Worm (Caenorhabditis elegans) whole organism, mixed stage, embryonic: ENCODE measurements around the gene fipr-13.

ENCODE experiments used
- M03D4.4 ChIP-seq: sonication (generic microtip); optimal IDR thresholded peaks from 2 replicates; lab custom pipeline; 2017; ENCODE audit warnings: mild to moderate bottlenecking, missing genetic modification characterization, missing compliant biosample characterization
- bed-3 ChIP-seq: fragments of 200-800 bp; sonication (Bioruptor generic); optimal IDR thresholded peaks from 3 replicates; lab custom pipeline; 2018; ENCODE audit warnings: mild to moderate bottlenecking, missing genetic modification characterization, moderate library complexity, missing compliant biosample characterization
- blmp-1 ChIP-seq: fragments of 150-350 bp; optimal IDR thresholded peaks from 2 replicates; lab custom pipeline; 2014; ENCODE audit warnings: missing biosample characterization, missing genetic modification characterization
- ceh-39 ChIP-seq: fragments of 150-350 bp; optimal IDR thresholded peaks from 2 replicates; lab custom pipeline; 2014; ENCODE audit warnings: missing biosample characterization, missing genetic modification characterization
- ceh-43 ChIP-seq: fragments of 200-800 bp; sonication (Bioruptor generic); optimal IDR thresholded peaks from 2 replicates; lab custom pipeline; 2018; ENCODE audit warnings: mild to moderate bottlenecking, missing genetic modification characterization, moderate library complexity, missing compliant biosample characterization
- ceh-83 ChIP-seq: fragments of 200-800 bp; sonication (Bioruptor generic); optimal IDR thresholded peaks from 2 replicates; lab custom pipeline; 2018; ENCODE audit warnings: mild to moderate bottlenecking, missing genetic modification characterization, missing compliant biosample characterization
- ces-1 ChIP-seq: fragments of 150-350 bp; optimal IDR thresholded peaks from 2 replicates; lab custom pipeline; 2014; ENCODE audit warnings: missing biosample characterization, missing genetic modification reagents, missing genetic modification characterization
- cnd-1 ChIP-seq: fragments of 200-800 bp; sonication (Bioruptor generic); optimal IDR thresholded peaks from 2 replicates; lab custom pipeline; 2018; ENCODE audit warnings: mild to moderate bottlenecking, missing genetic modification characterization, missing compliant biosample characterization
- drap-1 ChIP-seq: fragments of 200-800 bp; sonication (Bioruptor generic); optimal IDR thresholded peaks from 3 replicates; lab custom pipeline; 2018; ENCODE audit warnings: mild to moderate bottlenecking, missing genetic modification characterization, missing compliant biosample characterization
- elt-1 ChIP-seq: sonication (generic microtip); optimal IDR thresholded peaks from 2 replicates; lab custom pipeline; 2017; ENCODE audit warnings: missing genetic modification characterization, mild to moderate bottlenecking, missing compliant biosample characterization, antibody characterized with exemption, moderate library complexity, borderline replicate concordance; ENCODE audit not compliant: insufficient read depth
- elt-3 ChIP-seq: fragments of 150-350 bp; optimal IDR thresholded peaks from 2 replicates; lab custom pipeline; 2014; ENCODE audit warnings: missing biosample characterization, missing genetic modification characterization
- flh-1 ChIP-seq: fragments of 200-800 bp; sonication (Bioruptor generic); optimal IDR thresholded peaks from 2 replicates; lab custom pipeline; 2018; ENCODE audit warnings: mild to moderate bottlenecking, missing genetic modification characterization, moderate library complexity, missing compliant biosample characterization
- ham-2 ChIP-seq: fragments of 200-800 bp; sonication (Bioruptor generic); optimal IDR thresholded peaks from 2 replicates; lab custom pipeline; 2018; ENCODE audit warnings: mild to moderate bottlenecking, missing genetic modification characterization, missing compliant biosample characterization
- hlh-1 ChIP-seq: fragments of 150-350 bp; optimal IDR thresholded peaks from 2 replicates; lab custom pipeline; 2014; ENCODE audit warnings: missing biosample characterization, missing genetic modification reagents, missing genetic modification characterization
- lin-13 ChIP-seq: fragments of 150-350 bp; optimal IDR thresholded peaks from 2 replicates; lab custom pipeline; 2014; ENCODE audit warnings: missing biosample characterization, missing genetic modification characterization
- lin-32 ChIP-seq: fragments of 200-800 bp; sonication (Bioruptor generic); optimal IDR thresholded peaks from 2 replicates; lab custom pipeline; 2018; ENCODE audit warnings: mild to moderate bottlenecking, missing genetic modification characterization, missing compliant biosample characterization
- lsy-2 ChIP-seq: fragments of 150-350 bp; optimal IDR thresholded peaks from 2 replicates; lab custom pipeline; 2014; ENCODE audit warnings: missing biosample characterization, missing genetic modification characterization
- mab-5 ChIP-seq: fragments of 150-350 bp; optimal IDR thresholded peaks from 2 replicates; lab custom pipeline; 2014; ENCODE audit warnings: missing biosample characterization, missing genetic modification characterization
- mep-1 ChIP-seq: fragments of 150-350 bp; optimal IDR thresholded peaks from 2 replicates; lab custom pipeline; 2017; ENCODE audit warnings: missing biosample characterization, missing genetic modification reagents, missing genetic modification characterization, inconsistent platforms
- mls-2 ChIP-seq: sonication (generic microtip); optimal IDR thresholded peaks from 2 replicates; lab custom pipeline; 2016; ENCODE audit warnings: mild to moderate bottlenecking, missing genetic modification characterization, moderate library complexity, missing compliant biosample characterization
- nhr-12 ChIP-seq: fragments of 150-350 bp; optimal IDR thresholded peaks from 2 replicates; lab custom pipeline; 2014; ENCODE audit warnings: missing biosample characterization, missing genetic modification characterization
- nhr-2 ChIP-seq: fragments of 150-350 bp; optimal IDR thresholded peaks from 2 replicates; lab custom pipeline; 2014; ENCODE audit warnings: missing biosample characterization, missing genetic modification characterization
- nhr-237 ChIP-seq: fragments of 150-350 bp; optimal IDR thresholded peaks from 2 replicates; lab custom pipeline; 2014; ENCODE audit warnings: missing biosample characterization, missing genetic modification characterization
- nhr-28 ChIP-seq: fragments of 150-350 bp; optimal IDR thresholded peaks from 2 replicates; lab custom pipeline; 2014; ENCODE audit warnings: missing biosample characterization, missing genetic modification characterization
- nhr-76 ChIP-seq: sonication (generic microtip); optimal IDR thresholded peaks from 2 replicates; lab custom pipeline; 2017; ENCODE audit warnings: missing biosample characterization, missing genetic modification characterization
- pha-4 ChIP-seq: fragments of 150-350 bp; optimal IDR thresholded peaks from 2 replicates; lab custom pipeline; 2018; ENCODE audit warnings: missing biosample characterization, missing genetic modification reagents, missing genetic modification characterization
- sem-2 ChIP-seq: fragments of 200-800 bp; sonication (Bioruptor generic); optimal IDR thresholded peaks from 2 replicates; lab custom pipeline; 2018; ENCODE audit warnings: mild to moderate bottlenecking, missing genetic modification characterization, missing compliant biosample characterization
- snpc-4 ChIP-seq: fragments of 150-350 bp; optimal IDR thresholded peaks from 2 replicates; lab custom pipeline; 2014; ENCODE audit warnings: missing biosample characterization, missing genetic modification characterization
- sptf-1 ChIP-seq: sonication (generic microtip); optimal IDR thresholded peaks from 2 replicates; lab custom pipeline; 2017; ENCODE audit warnings: mild to moderate bottlenecking, missing genetic modification characterization, moderate library complexity, missing compliant biosample characterization
- tbx-8 ChIP-seq: fragments of 200-800 bp; sonication (Bioruptor generic); optimal IDR thresholded peaks from 2 replicates; lab custom pipeline; 2018; ENCODE audit warnings: mild to moderate bottlenecking, missing genetic modification characterization, moderate library complexity, missing compliant biosample characterization
- unc-120 ChIP-seq: sonication (generic microtip); optimal IDR thresholded peaks from 2 replicates; lab custom pipeline; 2017; ENCODE audit warnings: missing genetic modification characterization, missing compliant biosample characterization; ENCODE audit not compliant: poor library complexity, severe bottlenecking
- unc-39 ChIP-seq: fragments of 150-350 bp; optimal IDR thresholded peaks from 2 replicates; lab custom pipeline; 2014; ENCODE audit warnings: missing biosample characterization, missing genetic modification characterization
- unc-62 ChIP-seq: fragments of 150-350 bp; optimal IDR thresholded peaks from 2 replicates; lab custom pipeline; 2014; ENCODE audit warnings: missing biosample characterization, missing genetic modification reagents, missing genetic modification characterization
- zip-8 ChIP-seq: fragments of 150-350 bp; optimal IDR thresholded peaks from 2 replicates; lab custom pipeline; 2014; ENCODE audit warnings: missing biosample characterization, missing genetic modification characterization
- ztf-11 ChIP-seq: fragments of 150-350 bp; optimal IDR thresholded peaks from 2 replicates; lab custom pipeline; 2014; ENCODE audit warnings: missing biosample characterization, missing genetic modification characterization

fipr-13 gene

ce11 chrV:10036275-10036674 lies 28.0 kb upstream of the fipr-13 start, which contains the start of gene T06E8.2:
TSS of gene T06E8.2 (minus strand) at chrV:10036413.
- TF ChIP-seq lin-32 = peak; percentile 71
- no peak for TF ChIP-seq mls-2 (tag; lab: Kevin White, UChicago)
- TF ChIP-seq ham-2 (GFP tag; lab: Kevin White, UChicago) = peak; percentile 7
- TF ChIP-seq lin-13 (tag; lab: Kevin White, UChicago) = no peak
- TF ChIP-seq ces-1 (GFP tag; lab: Kevin White, UChicago) = peak; percentile 22
- TF ChIP-seq ceh-83 (GFP tag; lab: Kevin White, UChicago) = peak; percentile 5
- peak; percentile 56 for TF ChIP-seq unc-120 (tag; lab: Kevin White, UChicago)
- no peak for TF ChIP-seq drap-1 (GFP tag; lab: Kevin White, UChicago)
- no peak for TF ChIP-seq nhr-28
- peak; percentile 82 for TF ChIP-seq cnd-1 (tag; lab: Kevin White, UChicago)

DNA sequence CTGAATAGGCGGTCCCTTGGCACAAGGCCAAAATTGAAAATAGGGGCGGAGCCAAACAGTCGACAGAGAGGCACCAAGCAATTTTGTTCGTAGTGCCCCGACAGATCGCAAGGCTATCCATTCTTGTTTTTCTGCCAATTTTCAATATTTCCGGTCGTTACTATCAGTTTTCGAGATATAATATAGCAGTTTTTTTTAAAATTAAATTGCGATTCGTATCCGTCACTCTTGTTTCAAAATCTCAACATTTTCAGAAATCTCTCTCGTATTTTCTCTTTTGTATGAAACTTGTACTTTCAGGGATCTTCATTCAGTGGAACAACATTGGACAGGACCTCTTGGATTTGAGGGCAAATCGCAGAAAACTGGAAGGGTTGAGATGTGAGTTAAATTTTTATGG lies 27.3 kb upstream of the fipr-13 start, which contains the start of gene F57A8.1:
F57A8.1 (plus strand) TSS at position 301 of the 400 bp plus-strand sequence.
- TF ChIP-seq elt-1 (tag; lab: Kevin White, UChicago) (no peak), elt-3 (no peak), nhr-237 (tag; lab: Kevin White, UChicago) (no peak), pha-4 (tag; lab: Kevin White, UChicago) (no peak), lin-13 (tag; lab: Kevin White, UChicago) (no peak), nhr-2 (no peak), nhr-12 (tag; lab: Kevin White, UChicago) (no peak), sptf-1 (tag; lab: Kevin White, UChicago) (no peak), bed-3 (GFP tag; lab: Kevin White, UChicago) (no peak), ces-1 (GFP tag; lab: Kevin White, UChicago) (no peak), flh-1 (GFP tag; lab: Kevin White, UChicago) (no peak), mls-2 (tag; lab: Kevin White, UChicago) (no peak), ztf-11 (tag; lab: Kevin White, UChicago) (no peak), lsy-2 (tag; lab: Kevin White, UChicago) (no peak), unc-39 (no peak), ham-2 (GFP tag; lab: Kevin White, UChicago) (no peak)

DNA sequence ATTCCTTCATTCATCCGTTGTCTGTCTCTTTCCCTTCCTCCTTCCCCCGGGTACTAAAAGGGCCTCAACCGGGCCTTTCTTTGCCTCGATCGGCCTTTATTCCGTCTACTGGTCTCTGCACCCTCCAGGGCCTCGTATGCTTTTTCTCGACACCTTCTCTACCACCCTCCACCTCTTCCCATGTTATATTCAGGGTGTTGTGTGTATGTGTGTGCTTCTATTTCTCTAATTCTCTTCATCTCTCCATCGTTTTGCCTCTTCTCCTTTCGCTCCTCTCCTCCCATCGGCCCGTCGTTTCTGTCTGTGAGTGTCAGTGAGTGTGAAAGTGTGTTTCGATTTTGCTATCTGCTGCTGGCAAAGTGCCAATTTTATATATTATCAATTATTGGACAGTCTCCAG lies 24.5 kb upstream of the fipr-13 start:
- peak; percentile 22 for TF ChIP-seq pha-4 (tag; lab: Kevin White, UChicago)
- peak; percentile 49 for TF ChIP-seq unc-62 (GFP tag; lab: Kevin White, UChicago)
- TF ChIP-seq drap-1 (GFP tag; lab: Kevin White, UChicago) = peak; percentile 18
- peak; percentile 67 for TF ChIP-seq nhr-2
- TF ChIP-seq lsy-2 (tag; lab: Kevin White, UChicago) = peak; percentile 74
- TF ChIP-seq unc-39 = no peak
- peak; percentile 50 for TF ChIP-seq mep-1 (tag; lab: Kevin White, UChicago)
- peak; percentile 11 for TF ChIP-seq cnd-1 (tag; lab: Kevin White, UChicago)
- no peak for TF ChIP-seq blmp-1
- peak; percentile 63 for TF ChIP-seq mls-2 (tag; lab: Kevin White, UChicago)
- TF ChIP-seq mab-5 (tag; lab: Kevin White, UChicago) = no peak
- TF ChIP-seq elt-1 (tag; lab: Kevin White, UChicago) = no peak
- no peak for TF ChIP-seq ceh-43 (GFP tag; lab: Kevin White, UChicago)
- TF ChIP-seq bed-3 (GFP tag; lab: Kevin White, UChicago) = peak; percentile 20
- peak; percentile 15 for TF ChIP-seq nhr-237 (tag; lab: Kevin White, UChicago)
- peak; percentile 68 for TF ChIP-seq sptf-1 (tag; lab: Kevin White, UChicago)
- TF ChIP-seq ceh-39 (tag; lab: Kevin White, UChicago) = peak; percentile 29
- no peak for TF ChIP-seq zip-8 (tag; lab: Kevin White, UChicago)
- no peak for TF ChIP-seq lin-32
- TF ChIP-seq M03D4.4 (tag; lab: Kevin White, UChicago) = peak; percentile 10
- no peak for TF ChIP-seq flh-1 (GFP tag; lab: Kevin White, UChicago)
- no peak for TF ChIP-seq snpc-4
- TF ChIP-seq nhr-28 = no peak
- peak; percentile 78 for TF ChIP-seq unc-120 (tag; lab: Kevin White, UChicago)
- TF ChIP-seq nhr-12 (tag; lab: Kevin White, UChicago) = no peak
- peak; percentile 58 for TF ChIP-seq ces-1 (GFP tag; lab: Kevin White, UChicago)
- peak; percentile 41 for TF ChIP-seq ham-2 (GFP tag; lab: Kevin White, UChicago)
- TF ChIP-seq lin-13 (tag; lab: Kevin White, UChicago) = peak; percentile 69
- TF ChIP-seq ztf-11 (tag; lab: Kevin White, UChicago) = no peak
- no peak for TF ChIP-seq ceh-83 (GFP tag; lab: Kevin White, UChicago)
- TF ChIP-seq sem-2 (GFP tag; lab: Kevin White, UChicago) = no peak
- no peak for TF ChIP-seq tbx-8 (GFP tag; lab: Kevin White, UChicago)
- no peak for TF ChIP-seq nhr-76 (tag; lab: Kevin White, UChicago)
- TF ChIP-seq hlh-1 (tag; lab: Kevin White, UChicago) = peak; percentile 60
- TF ChIP-seq elt-3 = no peak
